Fruit fly (Drosophila melanogaster) S2 (cell line): ENCODE data around the gene CG7457.

ENCODE experiments used
- CG8478 ChIP-seq: fragments of >200 bp; optimal IDR thresholded peaks from 2 replicates; lab custom pipeline; 2018
- CTCF ChIP-seq, 2 experiments: fragments of >200 bp; optimal IDR thresholded peaks; 2 replicates each; lab custom pipeline; 2018

- TF ChIP-seq CG8478 (lab: Kevin White, UChicago) = no peak
- TF ChIP-seq CTCF (optimal IDR thresholded peaks at IDR 0.05; lab: Kevin White, UChicago) = no peak
These were observed 15.7 kb upstream of the CG7457 start for dm6 chr3L:7741953-7742352.
